Worm (Caenorhabditis elegans) whole organism, late embryonic: ENCODE data around the gene chil-6.

Source experiments
- C38D4.7 ChIP-seq: fragments of 200-800 bp; sonication (Bioruptor generic); optimal IDR thresholded peaks from 2 replicates; lab custom pipeline; 2018; ENCODE audit warnings: mild to moderate bottlenecking, missing genetic modification characterization, moderate library complexity, missing compliant biosample characterization
- K02D7.2 ChIP-seq: sonication (generic microtip); optimal IDR thresholded peaks from 2 replicates; lab custom pipeline; 2017; ENCODE audit warnings: mild to moderate bottlenecking, missing genetic modification characterization, missing compliant biosample characterization
- K09A11.1 ChIP-seq: sonication (generic microtip); optimal IDR thresholded peaks from 2 replicates; lab custom pipeline; 2017; ENCODE audit warnings: antibody characterized with exemption, mild to moderate bottlenecking, missing genetic modification characterization, missing compliant biosample characterization; ENCODE audit not compliant: insufficient read depth
- ahr-1 ChIP-seq: sonication (generic microtip); optimal IDR thresholded peaks from 2 replicates; lab custom pipeline; 2016; ENCODE audit warnings: missing genetic modification characterization, missing compliant biosample characterization
- ama-1 ChIP-seq: fragments of 150-350 bp; optimal IDR thresholded peaks from 2 replicates; lab custom pipeline; 2014
- ceh-14 ChIP-seq: sonication (generic microtip); optimal IDR thresholded peaks from 2 replicates; lab custom pipeline; 2016; ENCODE audit warnings: missing genotype, missing genetic modification characterization, missing compliant biosample characterization
- ceh-2 ChIP-seq: sonication (generic microtip); optimal IDR thresholded peaks from 2 replicates; lab custom pipeline; 2016; ENCODE audit warnings: missing genotype, missing genetic modification characterization, missing compliant biosample characterization
- ceh-31 ChIP-seq: sonication (generic microtip); optimal IDR thresholded peaks from 2 replicates; lab custom pipeline; 2016; ENCODE audit warnings: missing genetic modification characterization, missing compliant biosample characterization
- ceh-34 ChIP-seq: sonication (generic microtip); optimal IDR thresholded peaks from 2 replicates; lab custom pipeline; 2016; ENCODE audit warnings: mild to moderate bottlenecking, missing genetic modification characterization, missing compliant biosample characterization
- ceh-6 ChIP-seq: fragments of 200-800 bp; sonication (Bioruptor generic); optimal IDR thresholded peaks from 2 replicates; lab custom pipeline; 2018; ENCODE audit warnings: mild to moderate bottlenecking, missing genetic modification characterization, missing compliant biosample characterization
- dve-1 ChIP-seq: sonication (generic microtip); optimal IDR thresholded peaks from 2 replicates; lab custom pipeline; 2017; ENCODE audit warnings: antibody characterized with exemption, mild to moderate bottlenecking, missing genetic modification characterization, missing compliant biosample characterization
- elt-2 ChIP-seq: sonication (generic microtip); optimal IDR thresholded peaks from 2 replicates; lab custom pipeline; 2016; ENCODE audit warnings: missing genetic modification reagents, missing genetic modification characterization, missing compliant biosample characterization
- fax-1 ChIP-seq: sonication (generic microtip); optimal IDR thresholded peaks from 2 replicates; lab custom pipeline; 2016; ENCODE audit warnings: missing genotype, missing genetic modification characterization, missing compliant biosample characterization
- fkh-10 ChIP-seq: fragments of 150-350 bp; optimal IDR thresholded peaks from 2 replicates; lab custom pipeline; 2014; ENCODE audit warnings: missing biosample characterization, missing genetic modification reagents, missing genetic modification characterization
- gmeb-2 ChIP-seq: sonication (generic microtip); optimal IDR thresholded peaks from 2 replicates; lab custom pipeline; 2016; ENCODE audit warnings: missing genetic modification characterization, inconsistent platforms, missing compliant biosample characterization
- hlh-13 ChIP-seq: fragments of 200-800 bp; sonication (Bioruptor generic); optimal IDR thresholded peaks from 2 replicates; lab custom pipeline; 2018; ENCODE audit warnings: mild to moderate bottlenecking, missing genetic modification characterization, missing compliant biosample characterization
- lin-11 ChIP-seq: fragments of 200-800 bp; sonication (Bioruptor generic); optimal IDR thresholded peaks from 2 replicates; lab custom pipeline; 2018; ENCODE audit warnings: mild to moderate bottlenecking, missing genetic modification characterization, missing compliant biosample characterization
- madf-2 ChIP-seq: sonication (generic microtip); optimal IDR thresholded peaks from 2 replicates; lab custom pipeline; 2017; ENCODE audit warnings: missing genetic modification characterization, missing compliant biosample characterization
- nhr-232 ChIP-seq: sonication (generic microtip); optimal IDR thresholded peaks from 2 replicates; lab custom pipeline; 2016; ENCODE audit warnings: missing genetic modification characterization, missing compliant biosample characterization
- odd-2 ChIP-seq: sonication (generic microtip); optimal IDR thresholded peaks from 2 replicates; lab custom pipeline; 2017; ENCODE audit warnings: antibody characterized with exemption, mild to moderate bottlenecking, missing genetic modification characterization, missing compliant biosample characterization
- pag-3 ChIP-seq: sonication (generic microtip); optimal IDR thresholded peaks from 2 replicates; lab custom pipeline; 2016; ENCODE audit warnings: missing compliant biosample characterization, missing genetic modification characterization, borderline replicate concordance
- pat-9 ChIP-seq: fragments of 200-800 bp; sonication (Bioruptor generic); optimal IDR thresholded peaks from 2 replicates; lab custom pipeline; 2018; ENCODE audit warnings: mild to moderate bottlenecking, missing genetic modification characterization, moderate library complexity, missing compliant biosample characterization
- pax-1 ChIP-seq: fragments of 150-350 bp; optimal IDR thresholded peaks from 2 replicates; lab custom pipeline; 2014; ENCODE audit warnings: missing biosample characterization, missing genetic modification characterization
- pha-2 ChIP-seq: sonication (generic microtip); optimal IDR thresholded peaks from 2 replicates; lab custom pipeline; 2017; ENCODE audit warnings: mild to moderate bottlenecking, missing genetic modification characterization, missing compliant biosample characterization
- ref-2 ChIP-seq: sonication (generic microtip); optimal IDR thresholded peaks from 2 replicates; lab custom pipeline; 2016; ENCODE audit warnings: missing genetic modification characterization, missing compliant biosample characterization
- rnt-1 ChIP-seq: sonication (generic microtip); optimal IDR thresholded peaks from 2 replicates; lab custom pipeline; 2016; ENCODE audit warnings: missing genetic modification characterization, missing compliant biosample characterization
- sox-4 ChIP-seq: sonication (generic microtip); optimal IDR thresholded peaks from 2 replicates; lab custom pipeline; 2017; ENCODE audit warnings: mild to moderate bottlenecking, missing genetic modification characterization, inconsistent platforms, missing compliant biosample characterization
- tbx-2 ChIP-seq: sonication (generic microtip); optimal IDR thresholded peaks from 2 replicates; lab custom pipeline; 2016; ENCODE audit warnings: missing genetic modification characterization, missing compliant biosample characterization
- unc-3 ChIP-seq, 2 experiments: fragments of 200-800 bp in 1 of 2; sonication (Bioruptor generic) in 1 of 2; sonication (generic microtip) in 1 of 2; conservative IDR thresholded peaks in 1 of 2; optimal IDR thresholded peaks in 1 of 2; 2 replicates each; pipeline versions ENCODE4 v1.3.6 to Lab custom; 2016 to 2022; ENCODE audit warnings: missing compliant biosample characterization in 2 of 2, missing genetic modification characterization in 2 of 2, missing genetic modification reagents in 1 of 2
- unc-42 ChIP-seq: sonication (generic microtip); optimal IDR thresholded peaks from 2 replicates; lab custom pipeline; 2016; ENCODE audit warnings: missing genotype, missing genetic modification characterization, missing compliant biosample characterization
- zip-5 ChIP-seq: sonication (generic microtip); optimal IDR thresholded peaks from 2 replicates; lab custom pipeline; 2016; ENCODE audit warnings: missing genetic modification characterization, missing compliant biosample characterization

The chil-6 gene

ce11 chrII:9829108-9829507 is 28.6 kb downstream of the chil-6 start, which contains the start of gene ZK938.1:
Gene ZK938.1, plus strand, starts transcription at chrII:9829408.
- no peak for TF ChIP-seq fax-1 (tag; lab: Kevin White, UChicago)
- TF ChIP-seq hlh-13 (GFP tag; lab: Kevin White, UChicago), result no peak
- no peak for TF ChIP-seq ceh-34 (tag; lab: Kevin White, UChicago)

- TF ChIP-seq ceh-34 (tag; lab: Kevin White, UChicago) (peak; percentile 69), fkh-10 (GFP tag; lab: Kevin White, UChicago) (no peak)
Measured at ce11 chrII:9828502-9828901, 29.2 kb downstream of the chil-6 start.

ce11 chrII:9827852-9828251 is 29.8 kb downstream of the chil-6 start, which contains the start of gene eyg-1:
Gene eyg-1, minus strand, starts transcription at chrII:9827952.
- TF ChIP-seq rnt-1 (tag; lab: Kevin White, UChicago) (no peak), K02D7.2 (tag; lab: Kevin White, UChicago) (no peak), sox-4 (tag; lab: Kevin White, UChicago) (no peak), unc-42 (no peak), madf-2 (tag; lab: Kevin White, UChicago) (no peak), pha-2 (tag; lab: Kevin White, UChicago) (no peak), ceh-14 (tag; lab: Kevin White, UChicago) (no peak), K09A11.1 (tag; lab: Kevin White, UChicago) (no peak), unc-3 (GFP tag; conservative IDR thresholded peaks at IDR 0.05; lab: Robert Waterston, UW) (no peak), unc-3 (tag; optimal IDR thresholded peaks at IDR 0.05; lab: Kevin White, UChicago) (no peak), tbx-2 (tag; lab: Kevin White, UChicago) (no peak), C38D4.7 (GFP tag; lab: Kevin White, UChicago) (no peak), pag-3 (tag; lab: Kevin White, UChicago) (no peak), zip-5 (no peak)
- TF ChIP-seq, all 69 proteins: peak for 0

DNA sequence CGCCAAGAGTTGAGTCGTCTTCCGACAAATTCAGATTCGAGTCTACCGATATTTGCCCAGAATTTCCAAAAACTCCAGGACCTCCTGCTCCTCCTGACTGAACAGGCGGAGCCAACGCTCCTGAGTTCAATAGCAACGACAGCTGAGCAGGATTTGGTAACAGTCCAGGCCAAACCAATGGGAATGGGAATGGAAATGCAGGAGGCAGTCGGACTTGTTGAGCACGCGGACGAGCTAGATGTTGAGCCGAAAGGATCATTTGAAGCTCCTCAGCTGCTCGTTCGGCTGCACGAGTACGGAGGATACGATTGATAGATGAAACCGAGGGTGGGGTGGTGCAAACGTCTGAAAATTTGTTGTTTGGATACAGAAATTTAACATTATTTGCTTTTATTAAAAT is 30.7 kb downstream of the chil-6 start:
- TF ChIP-seq ceh-6 (GFP tag; lab: Kevin White, UChicago) (no peak), pax-1 (no peak), nhr-232 (tag; lab: Kevin White, UChicago) (no peak), ceh-31 (tag; lab: Kevin White, UChicago) (no peak), odd-2 (no peak), sox-4 (tag; lab: Kevin White, UChicago) (no peak), ceh-2 (tag; lab: Kevin White, UChicago) (no peak), fax-1 (tag; lab: Kevin White, UChicago) (no peak), pha-2 (tag; lab: Kevin White, UChicago) (no peak), ahr-1 (tag; lab: Kevin White, UChicago) (no peak), pat-9 (no peak), gmeb-2 (no peak), lin-11 (tag; lab: Kevin White, UChicago) (no peak), ref-2 (tag; lab: Kevin White, UChicago) (no peak), K02D7.2 (tag; lab: Kevin White, UChicago) (no peak), dve-1 (no peak), tbx-2 (tag; lab: Kevin White, UChicago) (no peak), unc-3 (GFP tag; conservative IDR thresholded peaks at IDR 0.05; lab: Robert Waterston, UW) (no peak), unc-3 (tag; optimal IDR thresholded peaks at IDR 0.05; lab: Kevin White, UChicago) (no peak)

ce11 chrII:9807519-9807972 is 50.1 kb downstream of the chil-6 start, which contains the start of gene cyp-13A8:
Gene cyp-13A8, minus strand, starts transcription at chrII:9807569.
- TF ChIP-seq ama-1 (lab: Kevin White, UChicago) (no peak), elt-2 (tag; lab: Kevin White, UChicago) (peak; percentile 32), pax-1 (no peak), odd-2 (no peak)
